2 fruit fly cellular contexts compared by ENCODE assay signal in the genomic region with DNA sequence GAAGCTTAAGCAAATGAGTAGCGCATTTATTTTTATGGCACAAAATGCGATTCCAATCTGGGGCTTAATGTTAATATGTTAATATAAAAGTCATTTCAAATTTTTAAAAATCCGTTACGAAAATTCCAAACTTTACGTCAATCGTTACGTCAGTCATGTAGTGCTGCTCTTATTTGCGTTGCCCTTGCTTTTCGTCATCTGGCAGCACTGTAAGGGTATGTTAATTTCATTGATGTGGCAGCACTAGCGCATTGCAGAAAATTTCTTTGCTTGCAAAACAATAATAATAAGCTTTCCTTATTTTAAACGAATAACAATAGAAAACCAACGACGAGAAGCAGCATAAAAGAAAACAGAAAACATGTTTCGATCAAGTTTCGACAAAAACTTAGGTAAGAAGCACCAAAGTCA.
A peak's percentile ranks its signal among the peaks of the same experiment; 100 is the strongest.
TF ChIP-seq lines count a peak whose summit lies in the region.

A gene (plus strand): TSS at position 167 of the 411 bp plus-strand sequence.

TF ChIP-seq in whole organism, embryonic, 481 proteins besides CTCF, POLR2A, EP300 and RAD21 (continued from another document and continues in another):
- 0 out of 3 replicates have a peak, but pooled peaks have one; percentile 12 for TF ChIP-seq ken (GFP tag; IDR thresholded peaks at IDR 0.05; lab: Robert Waterston, UW)
- TF ChIP-seq pnt (GFP tag; optimal IDR thresholded peaks at IDR 0.05; lab: Kevin White, UChicago): no peak
- no peak for TF ChIP-seq CG12769 (tag; optimal IDR thresholded peaks at IDR 0.05; lab: Kevin White, UChicago)
- no peak for TF ChIP-seq kni (GFP tag; optimal IDR thresholded peaks at IDR 0.05; lab: Kevin White, UChicago)
- TF ChIP-seq wdn (GFP tag; IDR thresholded peaks at IDR 0.05; lab: Robert Waterston, UW): no peak
- TF ChIP-seq H15 (GFP tag; IDR thresholded peaks at IDR 0.05; lab: Robert Waterston, UW): no peak
- no peak for TF ChIP-seq Neu2 (GFP tag; optimal IDR thresholded peaks at IDR 0.05; lab: Kevin White, UChicago; ENCODE audit: borderline replicate concordance)
- no peak for TF ChIP-seq usp (GFP tag; optimal IDR thresholded peaks at IDR 0.05; lab: Kevin White, UChicago)
- TF ChIP-seq eve (GFP tag; optimal IDR thresholded peaks at IDR 0.05; lab: Kevin White, UChicago): no peak
- no peak for TF ChIP-seq CG12219 (GFP tag; optimal IDR thresholded peaks at IDR 0.05; lab: Kevin White, UChicago)
- TF ChIP-seq ro (GFP tag; IDR thresholded peaks at IDR 0.05; lab: Robert Waterston, UW): no peak
- TF ChIP-seq dysf (GFP tag; IDR thresholded peaks at IDR 0.05; lab: Robert Waterston, UW): no peak
- no peak for TF ChIP-seq CG32772 (GFP tag; IDR thresholded peaks at IDR 0.05; lab: Robert Waterston, UW)
- no peak for TF ChIP-seq CG6813 (GFP tag; optimal IDR thresholded peaks at IDR 0.05; lab: Kevin White, UChicago)
- no peak for TF ChIP-seq kah (GFP tag; optimal IDR thresholded peaks at IDR 0.05; lab: Kevin White, UChicago)
- peak; percentile 81 for TF ChIP-seq sens (GFP tag; lab: Kevin White, UChicago)
- TF ChIP-seq vnd (GFP tag; IDR thresholded peaks at IDR 0.05; lab: Robert Waterston, UW; ENCODE audit: partially characterized antibody): no peak
- no peak for TF ChIP-seq zen2 (GFP tag; IDR thresholded peaks at IDR 0.05; lab: Robert Waterston, UW; ENCODE audit: partially characterized antibody)
- no peak for TF ChIP-seq Abd-B (GFP tag; optimal IDR thresholded peaks at IDR 0.05; lab: Kevin White, UChicago)
- TF ChIP-seq eyg (GFP tag; optimal IDR thresholded peaks at IDR 0.05; lab: Kevin White, UChicago): no peak
- TF ChIP-seq hkb (optimal IDR thresholded peaks at IDR 0.05; lab: Kevin White, UChicago): no peak
- 0 out of 2 replicates have a peak, but pooled peaks have one; percentile 25 for TF ChIP-seq hkb (GFP tag; IDR thresholded peaks at IDR 0.05; lab: Robert Waterston, UW)
- no peak for TF ChIP-seq dan (GFP tag; IDR thresholded peaks at IDR 0.05; lab: Robert Waterston, UW)
- no peak for TF ChIP-seq odd (GFP tag; optimal IDR thresholded peaks at IDR 0.05; lab: Kevin White, UChicago)
- TF ChIP-seq stwl (tag; optimal IDR thresholded peaks at IDR 0.05; lab: Kevin White, UChicago): peak; percentile 91
- TF ChIP-seq sisA (GFP tag; IDR thresholded peaks at IDR 0.05; lab: Robert Waterston, UW): no peak
- TF ChIP-seq CG17568 (GFP tag; optimal IDR thresholded peaks at IDR 0.05; lab: Kevin White, UChicago): no peak
- no peak for TF ChIP-seq CG7839 (tag; optimal IDR thresholded peaks at IDR 0.05; lab: Kevin White, UChicago)
- no peak for TF ChIP-seq CG3065 (GFP tag; optimal IDR thresholded peaks at IDR 0.05; lab: Kevin White, UChicago)
- TF ChIP-seq C15 (GFP tag; IDR thresholded peaks at IDR 0.05; lab: Robert Waterston, UW): no peak
- TF ChIP-seq Sry-δ (GFP tag; optimal IDR thresholded peaks at IDR 0.05; lab: Kevin White, UChicago): peak; percentile 36
- no peak for TF ChIP-seq CG10462 (GFP tag; optimal IDR thresholded peaks at IDR 0.05; lab: Kevin White, UChicago)
- TF ChIP-seq CG10321 (GFP tag; IDR thresholded peaks at IDR 0.05; lab: Robert Waterston, UW): no peak
- no peak for TF ChIP-seq Mrtf (GFP tag; IDR thresholded peaks at IDR 0.05; lab: Robert Waterston, UW)
- no peak for TF ChIP-seq danr (GFP tag; IDR thresholded peaks at IDR 0.05; lab: Robert Waterston, UW)
- TF ChIP-seq gt (GFP tag; IDR thresholded peaks at IDR 0.05; lab: Robert Waterston, UW): no peak
- TF ChIP-seq NFAT (GFP tag; IDR thresholded peaks at IDR 0.05; lab: Robert Waterston, UW): no peak
- TF ChIP-seq Camta (GFP tag; optimal IDR thresholded peaks at IDR 0.05; lab: Kevin White, UChicago): no peak
- TF ChIP-seq CG18599 (GFP tag; optimal IDR thresholded peaks at IDR 0.05; lab: Kevin White, UChicago): no peak
- TF ChIP-seq hth (optimal IDR thresholded peaks at IDR 0.05; lab: Kevin White, UChicago): no peak
- peak; percentile 61 for TF ChIP-seq MESR4 (GFP tag; optimal IDR thresholded peaks at IDR 0.05; lab: Kevin White, UChicago)
- TF ChIP-seq Mes4 (GFP tag; optimal IDR thresholded peaks at IDR 0.05; lab: Kevin White, UChicago): no peak
- no peak for TF ChIP-seq CG9609 (GFP tag; optimal IDR thresholded peaks at IDR 0.05; lab: Kevin White, UChicago)
- TF ChIP-seq CG9437 (GFP tag; optimal IDR thresholded peaks at IDR 0.05; lab: Kevin White, UChicago): peak; percentile 100
- TF ChIP-seq ind (GFP tag; optimal IDR thresholded peaks at IDR 0.05; lab: Kevin White, UChicago): no peak
- TF ChIP-seq dati (GFP tag; IDR thresholded peaks at IDR 0.05; lab: Robert Waterston, UW): no peak
- TF ChIP-seq ftz-f1 (GFP tag; optimal IDR thresholded peaks at IDR 0.05; lab: Kevin White, UChicago): peak; percentile 39
- no peak; the same call in 2 of the 3 replicates for TF ChIP-seq row (GFP tag; IDR thresholded peaks at IDR 0.05; lab: Robert Waterston, UW)
- no peak for TF ChIP-seq Eip74EF (GFP tag; optimal IDR thresholded peaks at IDR 0.05; lab: Kevin White, UChicago)
- no peak for TF ChIP-seq unpg (GFP tag; optimal IDR thresholded peaks at IDR 0.05; lab: Kevin White, UChicago)
- no peak for TF ChIP-seq CG1529 (GFP tag; optimal IDR thresholded peaks at IDR 0.05; lab: Kevin White, UChicago)
- no peak for TF ChIP-seq sna (GFP tag; IDR thresholded peaks at IDR 0.05; lab: Robert Waterston, UW; ENCODE audit: partially characterized antibody)
- TF ChIP-seq CG13775 (GFP tag; optimal IDR thresholded peaks at IDR 0.05; lab: Kevin White, UChicago): no peak
- TF ChIP-seq CG12104 (GFP tag; optimal IDR thresholded peaks at IDR 0.05; lab: Kevin White, UChicago): no peak
- TF ChIP-seq CG12659 (GFP tag; optimal IDR thresholded peaks at IDR 0.05; lab: Kevin White, UChicago): peak; percentile 36
- TF ChIP-seq mirr (GFP tag; optimal IDR thresholded peaks at IDR 0.05; lab: Kevin White, UChicago): no peak
- no peak for TF ChIP-seq CG7786 (GFP tag; optimal IDR thresholded peaks at IDR 0.05; lab: Kevin White, UChicago)
- peak; percentile 1 for TF ChIP-seq CG30020 (tag; optimal IDR thresholded peaks at IDR 0.05; lab: Kevin White, UChicago)
- TF ChIP-seq hbn (GFP tag; IDR thresholded peaks at IDR 0.05; lab: Robert Waterston, UW; ENCODE audit: partially characterized antibody): peak; percentile 40; the same call in 1 of the 2 replicates
- TF ChIP-seq CG3847 (GFP tag; IDR thresholded peaks at IDR 0.05; lab: Robert Waterston, UW): peak; percentile 74
- TF ChIP-seq abd-A (tag; optimal IDR thresholded peaks at IDR 0.05; lab: Kevin White, UChicago): no peak
- TF ChIP-seq Ets97D (GFP tag; optimal IDR thresholded peaks at IDR 0.05; lab: Kevin White, UChicago): peak; percentile 67
- peak in 1 of 2 experiments; percentile 44 for TF ChIP-seq insv (GFP tag; optimal IDR thresholded peaks at IDR 0.05; lab: Kevin White, UChicago)
- no peak for TF ChIP-seq CG9876 (GFP tag; optimal IDR thresholded peaks at IDR 0.05; lab: Kevin White, UChicago)
- TF ChIP-seq Nf-YB (GFP tag; optimal IDR thresholded peaks at IDR 0.05; lab: Kevin White, UChicago): no peak
- no peak for TF ChIP-seq Ets65A (GFP tag; lab: Kevin White, UChicago)

TF ChIP-seq in whole organism, prepupa, 60 proteins besides CTCF, POLR2A, EP300 and RAD21 (continued from another document):
- TF ChIP-seq esn (GFP tag; optimal IDR thresholded peaks at IDR 0.05; lab: Kevin White, UChicago): peak; percentile 22
- TF ChIP-seq CG3032 (tag; optimal IDR thresholded peaks at IDR 0.05; lab: Kevin White, UChicago): peak; percentile 25
- TF ChIP-seq CG6792 (GFP tag; optimal IDR thresholded peaks at IDR 0.05; lab: Kevin White, UChicago): no peak
- no peak for TF ChIP-seq CG9139 (GFP tag; optimal IDR thresholded peaks at IDR 0.05; lab: Kevin White, UChicago)
